Worm (Caenorhabditis elegans) whole organism, L3 larva: ENCODE data around the gene ctsa-1.1.

Source experiments
- elt-1 ChIP-seq: fragments of 150-350 bp; optimal IDR thresholded peaks from 2 replicates; lab custom pipeline; 2014; ENCODE audit warnings: missing biosample characterization, missing genetic modification characterization
- fkh-10 ChIP-seq: sonication (generic microtip); optimal IDR thresholded peaks from 2 replicates; lab custom pipeline; 2017; ENCODE audit warnings: missing biosample characterization, missing genetic modification reagents, missing genetic modification characterization
- ztf-4 ChIP-seq: fragments of 150-350 bp; optimal IDR thresholded peaks from 2 replicates; lab custom pipeline; 2014; ENCODE audit warnings: missing biosample characterization, missing genetic modification characterization

DNA sequence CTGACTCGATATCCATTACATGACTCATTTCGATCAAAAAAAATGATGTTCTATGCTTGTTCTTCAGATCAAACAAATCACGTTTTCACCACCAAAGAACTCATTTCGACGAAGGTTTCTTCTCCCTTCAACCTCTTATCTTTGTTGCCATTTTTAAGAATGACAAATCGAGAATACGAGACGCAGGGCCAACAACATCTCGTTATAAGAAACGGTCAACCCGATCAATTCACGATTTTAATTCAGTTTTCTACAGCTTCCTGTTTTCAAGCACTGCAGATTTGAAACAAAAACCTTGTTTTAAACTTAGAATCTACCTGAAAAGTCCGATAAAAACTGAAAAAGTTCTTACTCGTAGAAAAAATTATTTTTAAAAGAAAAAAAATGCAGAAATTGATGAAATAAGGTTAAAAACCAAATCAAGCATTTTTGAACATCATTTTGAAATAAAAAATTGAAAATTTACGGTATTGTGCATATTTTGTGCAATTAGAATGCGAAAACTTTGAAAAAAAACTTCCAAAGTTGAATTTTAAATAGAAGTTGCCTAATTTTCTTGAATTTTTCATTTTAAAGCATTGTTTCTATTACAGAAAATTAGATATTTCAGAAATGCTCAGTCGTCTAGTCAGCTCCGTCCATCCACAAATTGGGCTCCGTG is 4.2 kb downstream of the ctsa-1.1 start, which contains the start of gene acs-11:
- TF ChIP-seq ztf-4 (tag; lab: Kevin White, UChicago) (no peak), elt-1 (tag; lab: Kevin White, UChicago) (no peak), fkh-10 (GFP tag; lab: Kevin White, UChicago) (no peak)
